Fruit fly (Drosophila melanogaster): Measurements from ENCODE around the gene RluA-2.
A peak's percentile ranks its signal among the peaks of the same experiment; 100 is the strongest.

Gene RluA-2

DNA sequence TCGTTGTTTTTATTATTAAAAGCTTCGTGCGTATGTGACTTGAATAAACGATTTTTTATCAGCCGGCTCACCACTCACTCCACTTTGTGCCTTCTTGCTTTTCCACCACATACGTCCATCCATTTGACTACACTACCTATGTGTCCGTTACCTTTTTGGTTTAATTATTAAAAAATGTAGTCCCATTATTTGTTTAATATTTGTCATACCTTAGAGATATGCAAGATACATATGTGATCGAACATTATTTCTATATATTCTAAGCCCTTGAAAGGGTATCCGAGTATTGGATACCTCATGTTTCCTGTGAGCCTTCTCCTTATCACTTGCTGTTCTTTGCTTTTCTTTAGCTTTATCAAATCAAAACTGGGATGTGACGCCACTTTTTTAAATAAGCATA lies 42.4 kb downstream of the RluA-2 start (continued):
- TF ChIP-seq CG9609 (GFP tag; optimal IDR thresholded peaks at IDR 0.05) (peak; percentile 4), hbn (GFP tag; IDR thresholded peaks at IDR 0.05; ENCODE audit: partially characterized antibody) (no peak), CG9797 (GFP tag; optimal IDR thresholded peaks at IDR 0.05) (no peak), NFAT (GFP tag; IDR thresholded peaks at IDR 0.05) (no peak), jing (GFP tag; optimal IDR thresholded peaks at IDR 0.05) (no peak), CG10321 (GFP tag; IDR thresholded peaks at IDR 0.05) (no peak), nom (GFP tag; optimal IDR thresholded peaks at IDR 0.05) (peak; percentile 49), onecut (GFP tag; IDR thresholded peaks at IDR 0.05) (peak; percentile 47; the same call in 1 of the 2 replicates), CG14860 (GFP tag; IDR thresholded peaks at IDR 0.05; ENCODE audit: partially characterized antibody) (no peak), jigr1 (GFP tag; IDR thresholded peaks at IDR 0.05) (no peak), CG17385 (GFP tag; optimal IDR thresholded peaks at IDR 0.05) (peak; percentile 48), Side (GFP tag; optimal IDR thresholded peaks at IDR 0.05) (peak; percentile 19), CG10431 (GFP tag; optimal IDR thresholded peaks at IDR 0.05) (no peak), Meics (GFP tag; optimal IDR thresholded peaks at IDR 0.05) (peak; percentile 69), Ptx1 (GFP tag; IDR thresholded peaks at IDR 0.05) (peak; percentile 80), ttk (GFP tag; IDR thresholded peaks at IDR 0.05) (peak; percentile 47; the same call in 1 of the 2 replicates), Mes4 (GFP tag; optimal IDR thresholded peaks at IDR 0.05) (no peak), CG2129 (GFP tag; IDR thresholded peaks at IDR 0.05; ENCODE audit: partially characterized antibody) (no peak), pfk (GFP tag; optimal IDR thresholded peaks at IDR 0.05) (no peak), Optix (GFP tag; IDR thresholded peaks at IDR 0.05) (no peak), CG4707 (GFP tag; optimal IDR thresholded peaks at IDR 0.05) (no peak), cato (GFP tag; optimal IDR thresholded peaks at IDR 0.05; ENCODE audit: borderline replicate concordance) (no peak), CG10979 (tag; optimal IDR thresholded peaks at IDR 0.05) (peak; percentile 43), CG7556 (GFP tag; optimal IDR thresholded peaks at IDR 0.05) (peak; percentile 72), Usf (GFP tag; optimal IDR thresholded peaks at IDR 0.05) (no peak), CG14710 (tag; optimal IDR thresholded peaks at IDR 0.05) (peak; percentile 11), CG5953 (GFP tag; IDR thresholded peaks at IDR 0.05) (0 out of 2 replicates have a peak, but pooled peaks have one; percentile 26), aop (GFP tag; IDR thresholded peaks at IDR 0.05) (no peak), corto (GFP tag; optimal IDR thresholded peaks at IDR 0.05) (peak; percentile 54), lilli (GFP tag; optimal IDR thresholded peaks at IDR 0.05) (peak; percentile 71), Sox100B (GFP tag; optimal IDR thresholded peaks at IDR 0.05) (peak; percentile 36), HLHmδ (GFP tag; optimal IDR thresholded peaks at IDR 0.05) (no peak), CG8359 (GFP tag; optimal IDR thresholded peaks at IDR 0.05; ENCODE audit: borderline replicate concordance) (peak; percentile 14), sens (GFP tag) (peak; percentile 80), run (tag; optimal IDR thresholded peaks at IDR 0.05) (no peak), CG2889 (GFP tag; IDR thresholded peaks at IDR 0.05) (peak; percentile 43; the same call in 1 of the 3 replicates), CG18764 (GFP tag; optimal IDR thresholded peaks at IDR 0.05) (peak; percentile 2), Bdp1 (GFP tag; optimal IDR thresholded peaks at IDR 0.05) (no peak), Atf3 (GFP tag; optimal IDR thresholded peaks at IDR 0.05) (no peak), otp (GFP tag; IDR thresholded peaks at IDR 0.05) (peak; percentile 74; the same call in 2 of the 3 replicates), CG12744 (GFP tag; optimal IDR thresholded peaks at IDR 0.05) (no peak), bigmax (GFP tag; optimal IDR thresholded peaks at IDR 0.05) (no peak), CG11723 (GFP tag; optimal IDR thresholded peaks at IDR 0.05) (no peak), CG7987 (GFP tag; optimal IDR thresholded peaks at IDR 0.05) (no peak), CG12071 (GFP tag; optimal IDR thresholded peaks at IDR 0.05) (peak; percentile 47), CG4328 (GFP tag; optimal IDR thresholded peaks at IDR 0.05) (no peak), CG3847 (GFP tag; IDR thresholded peaks at IDR 0.05) (peak; percentile 52), CG1233 (GFP tag; optimal IDR thresholded peaks at IDR 0.05) (peak; percentile 49), her (GFP tag; optimal IDR thresholded peaks at IDR 0.05) (no peak), Trl (optimal IDR thresholded peaks at IDR 0.05) (no peak), Trl (GFP tag; optimal IDR thresholded peaks at IDR 0.05) (peak; percentile 54)
